Fruit fly (Drosophila melanogaster) whole organism, wandering third instar larva: ENCODE data around the gene CG34134.

Experiments used
- Dfd ChIP-seq: fragments of >200 bp; optimal IDR thresholded peaks from 2 replicates; lab custom pipeline; 2017; ENCODE audit warnings: missing biosample characterization, missing genetic modification characterization
- Hr78 ChIP-seq: fragments of >200 bp; optimal IDR thresholded peaks from 2 replicates; lab custom pipeline; 2017; ENCODE audit warnings: missing biosample characterization, missing genetic modification characterization
- Myc ChIP-seq: fragments of >200 bp; optimal IDR thresholded peaks from 2 replicates; lab custom pipeline; 2017
- N ChIP-seq: fragments of >200 bp; optimal IDR thresholded peaks from 2 replicates; lab custom pipeline; 2018; ENCODE audit warnings: missing biosample characterization, missing external identifiers, missing genetic modification characterization
- Vsx2 ChIP-seq: fragments of 200-300, 225-300 bp; sonication (Bioruptor generic); optimal IDR thresholded peaks from 2 replicates; lab custom pipeline; 2018; ENCODE audit warnings: missing biosample characterization, missing genetic modification characterization; ENCODE audit not compliant: partially characterized antibody
- brk ChIP-seq: fragments of 200-800 bp; sonication (Bioruptor generic); optimal IDR thresholded peaks from 2 replicates; lab custom pipeline; 2016; ENCODE audit warnings: missing biosample characterization, mild to moderate bottlenecking, missing genetic modification characterization
- dsf ChIP-seq: sonication (Bioruptor generic); optimal IDR thresholded peaks from 2 replicates; lab custom pipeline; 2016; ENCODE audit warnings: missing biosample characterization, missing genetic modification characterization, borderline replicate concordance
- ey ChIP-seq: fragments of 200-800 bp; sonication (Bioruptor generic); optimal IDR thresholded peaks from 2 replicates; lab custom pipeline; 2016; ENCODE audit warnings: missing biosample characterization, missing genetic modification characterization
- lola ChIP-seq: fragments of >200 bp; optimal IDR thresholded peaks from 2 replicates; lab custom pipeline; 2017; ENCODE audit warnings: missing biosample characterization, missing genetic modification characterization
- pan ChIP-seq: fragments of >200 bp; optimal IDR thresholded peaks from 2 replicates; lab custom pipeline; 2017
- psq ChIP-seq: fragments of 200-800 bp; sonication (Bioruptor generic); optimal IDR thresholded peaks from 3 replicates; lab custom pipeline; 2017; ENCODE audit warnings: missing biosample characterization, mild to moderate bottlenecking, missing genetic modification characterization, moderate library complexity
- rgr ChIP-seq: fragments of 200-800 bp; sonication (Bioruptor generic); optimal IDR thresholded peaks from 3 replicates; lab custom pipeline; 2016; ENCODE audit warnings: missing biosample characterization, mild to moderate bottlenecking, missing genetic modification characterization
- usp ChIP-seq: fragments of >200 bp; optimal IDR thresholded peaks from 2 replicates; lab custom pipeline; 2017; ENCODE audit warnings: missing biosample characterization, missing genetic modification characterization

- TF ChIP-seq N (GFP tag; lab: Kevin White, UChicago) (no peak), psq (GFP tag; lab: Kevin White, UChicago) (no peak), usp (GFP tag; lab: Kevin White, UChicago) (no peak), rgr (GFP tag; lab: Kevin White, UChicago) (no peak), ey (no peak), dsf (GFP tag; lab: Kevin White, UChicago) (no peak), Myc (lab: Kevin White, UChicago) (no peak), brk (GFP tag; lab: Kevin White, UChicago) (no peak), Vsx2 (GFP tag; lab: Kevin White, UChicago) (no peak), Hr78 (GFP tag; lab: Kevin White, UChicago) (no peak), Dfd (GFP tag; lab: Kevin White, UChicago) (no peak), pan (no peak), lola (GFP tag; lab: Kevin White, UChicago) (no peak)
These were observed 12.0 kb upstream of the CG34134 start for dm6 chr2L:8202569-8202968.
